Fruit fly (Drosophila melanogaster): Measurements from ENCODE around the gene GluRIIA.
A peak's percentile ranks its signal among the peaks of the same experiment; 100 is the strongest.

GluRIIA gene

DNA sequence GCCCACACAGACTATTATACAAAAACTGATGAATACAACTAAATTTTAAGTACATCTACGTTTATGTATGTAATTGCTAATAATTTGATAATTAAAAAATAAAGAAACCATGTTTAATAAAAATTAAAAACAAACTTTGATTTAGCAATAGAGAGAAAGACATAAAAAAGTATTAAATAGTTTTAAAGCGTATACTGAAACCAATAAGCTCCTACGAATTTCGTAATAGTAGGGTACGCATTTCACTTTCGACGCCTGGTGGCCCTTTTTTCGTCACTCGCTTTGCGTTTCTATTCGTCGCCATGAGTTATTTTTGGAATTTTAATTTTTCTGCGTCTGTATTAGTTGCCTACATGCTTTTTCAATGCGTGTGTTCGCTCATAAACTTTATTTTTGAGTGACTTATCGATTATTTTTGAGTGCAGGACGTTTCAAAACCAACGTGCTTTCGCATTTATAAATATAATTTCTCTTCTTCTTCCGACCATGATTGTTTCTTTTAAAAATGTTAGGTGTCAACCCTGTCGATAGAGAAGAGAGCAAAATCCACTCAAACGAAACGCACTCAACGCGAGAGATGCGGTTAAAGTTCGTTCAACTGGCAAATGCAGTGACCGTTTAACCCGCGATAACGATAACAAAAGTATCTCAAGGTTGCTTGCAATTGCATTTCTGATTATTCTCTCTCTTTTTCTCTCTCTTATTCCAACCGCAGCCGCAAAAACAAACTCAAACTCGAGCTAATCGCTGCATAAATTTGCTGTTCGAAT, 8.2 kb upstream of the GluRIIA start, which contains the start of gene Oscillin (continued):
- TF ChIP-seq CG10267 (tag; optimal IDR thresholded peaks at IDR 0.05) (peak; percentile 83), NC2α (GFP tag; optimal IDR thresholded peaks at IDR 0.05) (no peak), zfh1 (GFP tag; IDR thresholded peaks at IDR 0.05) (peak; percentile 84), CG34224 (GFP tag; IDR thresholded peaks at IDR 0.05; ENCODE audit: partially characterized antibody) (peak; percentile 45; the same call in 2 of the 3 replicates), eyg (GFP tag; optimal IDR thresholded peaks at IDR 0.05) (no peak), MBD-R2 (GFP tag; IDR thresholded peaks at IDR 0.05) (peak; percentile 45; the same call in 1 of the 2 replicates), HLH4C (GFP tag; IDR thresholded peaks at IDR 0.05; ENCODE audit: partially characterized antibody) (peak; percentile 84), corto (GFP tag; optimal IDR thresholded peaks at IDR 0.05) (peak; percentile 40), CHES-1-like (GFP tag; optimal IDR thresholded peaks at IDR 0.05) (no peak), CG11085 (GFP tag; IDR thresholded peaks at IDR 0.05) (peak; percentile 71), PHDP (tag; optimal IDR thresholded peaks at IDR 0.05) (no peak), HHEX (GFP tag; optimal IDR thresholded peaks at IDR 0.05) (peak; percentile 86), Nf-YB (GFP tag; optimal IDR thresholded peaks at IDR 0.05) (peak; percentile 76), CG8765 (GFP tag; IDR thresholded peaks at IDR 0.05) (no peak), mld (GFP tag; IDR thresholded peaks at IDR 0.05; ENCODE audit: partially characterized antibody) (peak; percentile 88), CG2129 (GFP tag; IDR thresholded peaks at IDR 0.05; ENCODE audit: partially characterized antibody) (0 out of 2 replicates have a peak, but pooled peaks have one; percentile 15), kay (GFP tag; optimal IDR thresholded peaks at IDR 0.05) (peak; percentile 73), CG13424 (tag; optimal IDR thresholded peaks at IDR 0.05) (no peak), Meics (GFP tag; optimal IDR thresholded peaks at IDR 0.05) (peak; percentile 86), CG9932 (GFP tag; IDR thresholded peaks at IDR 0.05) (peak; percentile 72), ATbp (GFP tag; optimal IDR thresholded peaks at IDR 0.05) (no peak), CG3995 (GFP tag; optimal IDR thresholded peaks at IDR 0.05) (no peak), CG34376 (GFP tag; optimal IDR thresholded peaks at IDR 0.05) (peak; percentile 33), CG2116 (GFP tag; optimal IDR thresholded peaks at IDR 0.05) (peak; percentile 77), pum (GFP tag; optimal IDR thresholded peaks at IDR 0.05) (peak; percentile 13), D (optimal IDR thresholded peaks at IDR 0.05) (no peak), D (GFP tag; optimal IDR thresholded peaks at IDR 0.05) (peak; percentile 77), Nf-YC (tag; optimal IDR thresholded peaks at IDR 0.05) (peak; percentile 72), CG31224 (GFP tag; IDR thresholded peaks at IDR 0.05) (peak; percentile 73), bbx (GFP tag; IDR thresholded peaks at IDR 0.05; ENCODE audit: partially characterized antibody) (peak; percentile 93), Ptx1 (GFP tag; IDR thresholded peaks at IDR 0.05) (peak; percentile 88), gem (tag; optimal IDR thresholded peaks at IDR 0.05) (peak; percentile 58), Deaf1 (tag; optimal IDR thresholded peaks at IDR 0.05) (peak; percentile 69), gro (GFP tag; optimal IDR thresholded peaks at IDR 0.05) (peak; percentile 14), Gug (GFP tag; IDR thresholded peaks at IDR 0.05) (0 out of 4 replicates have a peak, but pooled peaks have one; percentile 53), slou (GFP tag; optimal IDR thresholded peaks at IDR 0.05) (peak; percentile 62), CG18599 (GFP tag; optimal IDR thresholded peaks at IDR 0.05) (peak; percentile 89), Jarid2 (GFP tag; optimal IDR thresholded peaks at IDR 0.05) (no peak), ase (GFP tag; IDR thresholded peaks at IDR 0.05) (peak; percentile 79), Doc3 (GFP tag; IDR thresholded peaks at IDR 0.05; ENCODE audit: partially characterized antibody) (peak; percentile 45; the same call in 2 of the 3 replicates), CG33213 (GFP tag; optimal IDR thresholded peaks at IDR 0.05) (peak; percentile 41), ssp (GFP tag; IDR thresholded peaks at IDR 0.05) (peak; percentile 73), az2 (GFP tag; optimal IDR thresholded peaks at IDR 0.05) (peak; percentile 77), tio (GFP tag; optimal IDR thresholded peaks at IDR 0.05) (no peak), Opbp (GFP tag; IDR thresholded peaks at IDR 0.05; ENCODE audit: partially characterized antibody) (peak; percentile 93; the same call in 2 of the 3 replicates), salm (tag; optimal IDR thresholded peaks at IDR 0.05) (peak; percentile 56), CG8281 (tag; optimal IDR thresholded peaks at IDR 0.05) (peak; percentile 49), Ravus (GFP tag; IDR thresholded peaks at IDR 0.05) (no peak; the same call in 1 of the 2 replicates)
